Worm (Caenorhabditis elegans): ENCODE data around the gene ost-1.

DNA sequence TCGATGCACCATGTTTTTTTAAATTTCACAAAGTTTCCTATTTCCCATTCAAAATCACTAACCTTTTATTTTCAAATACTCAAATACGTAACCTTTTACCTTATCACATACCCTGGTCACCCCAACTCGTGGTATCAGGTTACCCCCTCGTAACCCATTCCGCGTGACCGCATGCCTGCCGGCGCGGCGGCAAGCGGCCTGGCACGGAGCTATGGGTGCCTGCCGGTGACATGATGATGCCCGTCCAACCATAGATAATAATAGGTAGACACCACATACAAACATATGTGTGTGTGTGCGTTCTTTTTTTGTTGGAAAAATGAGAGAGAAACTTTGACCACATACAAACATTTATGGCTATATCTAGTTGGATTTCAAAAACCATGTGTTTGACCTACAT lies 41.6 kb upstream of the ost-1 start:
- no peak for TF ChIP-seq fkh-10 (GFP tag; optimal IDR thresholded peaks at IDR 0.05)
- TF ChIP-seq fkh-2 (tag; optimal IDR thresholded peaks at IDR 0.05) = no peak
- TF ChIP-seq nhr-76 (tag; optimal IDR thresholded peaks at IDR 0.05) = no peak
- no peak for TF ChIP-seq aly-2 (tag; optimal IDR thresholded peaks at IDR 0.05)
- TF ChIP-seq ceh-16 (tag; optimal IDR thresholded peaks at IDR 0.05) = no peak
- no peak for TF ChIP-seq nhr-11 (tag; optimal IDR thresholded peaks at IDR 0.05)
- TF ChIP-seq nhr-77 (tag; optimal IDR thresholded peaks at IDR 0.05) = no peak

All from whole organism, L3 larva.